Fruit fly (Drosophila melanogaster): Measurements from ENCODE around the gene Atg18b.

Atg18b gene

DNA sequence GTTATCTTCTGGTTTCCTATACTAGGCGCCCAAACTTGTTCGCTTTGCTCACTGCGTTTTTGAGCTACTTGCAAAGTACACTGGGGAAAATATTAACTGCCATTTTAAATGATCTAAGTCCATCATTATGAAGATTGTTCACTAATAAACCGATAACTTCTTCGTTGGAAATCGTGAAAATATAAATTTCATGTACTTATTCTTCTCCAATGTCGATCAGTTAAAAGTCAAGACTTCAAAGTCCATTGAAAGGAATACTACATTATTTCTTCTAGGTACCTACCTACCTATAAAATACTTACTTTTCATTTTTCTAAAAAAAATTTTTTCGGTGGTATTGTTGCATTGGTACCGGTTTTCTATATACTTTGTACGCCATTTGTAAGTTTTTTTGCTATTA is 26.3 kb upstream of the Atg18b start (continued):
- no peak for TF ChIP-seq Smox (GFP tag; optimal IDR thresholded peaks at IDR 0.05)
- no peak for TF ChIP-seq spab (GFP tag; optimal IDR thresholded peaks at IDR 0.05)
- no peak for TF ChIP-seq net (GFP tag; optimal IDR thresholded peaks at IDR 0.05)
- TF ChIP-seq CG11294 (GFP tag; IDR thresholded peaks at IDR 0.05): no peak
- TF ChIP-seq Sox15 (GFP tag; optimal IDR thresholded peaks at IDR 0.05): no peak
- TF ChIP-seq fd59A (GFP tag; optimal IDR thresholded peaks at IDR 0.05): no peak
- peak; percentile 44 for TF ChIP-seq OdsH (GFP tag; optimal IDR thresholded peaks at IDR 0.05)

DNA sequence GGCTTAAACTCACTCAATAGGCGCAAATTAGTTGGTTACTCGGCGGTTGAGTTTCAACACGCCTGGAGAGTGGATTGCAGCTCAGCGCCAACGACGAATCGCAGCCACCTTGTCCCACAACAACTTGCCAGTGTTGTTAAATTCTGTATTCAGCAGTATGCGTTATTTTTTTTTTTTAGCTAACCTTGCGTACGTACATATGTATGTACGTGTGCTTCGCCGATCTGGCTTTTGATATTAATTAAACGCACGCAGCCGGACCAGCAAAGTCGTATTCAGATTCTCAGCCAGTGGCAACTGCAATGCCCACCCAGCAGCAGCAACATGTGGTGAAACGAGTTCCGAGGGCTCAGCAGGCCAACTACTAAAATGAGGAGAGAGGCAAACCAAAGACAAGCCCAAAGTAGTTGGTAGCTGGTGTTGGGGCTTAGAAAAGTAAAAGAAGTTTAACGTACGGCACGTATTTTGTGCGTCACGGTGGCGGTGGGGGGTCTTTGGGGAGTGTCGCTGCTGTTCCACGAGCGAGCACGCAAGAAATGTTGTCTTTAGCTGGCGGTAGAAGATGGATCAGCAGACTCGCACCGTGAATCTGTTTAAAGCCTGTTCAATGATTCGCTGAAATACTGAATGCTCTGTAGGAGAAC is 24.8 kb upstream of the Atg18b start:
- TF ChIP-seq CG9139 (GFP tag; optimal IDR thresholded peaks at IDR 0.05): no peak
- TF ChIP-seq Eip78C (GFP tag): peak; percentile 43
- TF ChIP-seq Eip75B (GFP tag; optimal IDR thresholded peaks at IDR 0.05): peak; percentile 21
- no peak for TF ChIP-seq esn (GFP tag; optimal IDR thresholded peaks at IDR 0.05)
- no peak for TF ChIP-seq CG6854 (GFP tag; optimal IDR thresholded peaks at IDR 0.05)
- TF ChIP-seq CG8119 (GFP tag; IDR thresholded peaks at IDR 0.05): 0 out of 3 replicates have a peak, but pooled peaks have one; percentile 16
- peak in 1 of 2 experiments; percentile 85 for TF ChIP-seq ss (GFP tag; optimal IDR thresholded peaks at IDR 0.05)
- peak; percentile 42; the same call in 2 of the 3 replicates for TF ChIP-seq CG6163 (GFP tag; IDR thresholded peaks at IDR 0.05)
- TF ChIP-seq CG15336 (GFP tag; IDR thresholded peaks at IDR 0.05): 0 out of 2 replicates have a peak, but pooled peaks have one; percentile 17
- TF ChIP-seq CG6276 (GFP tag; optimal IDR thresholded peaks at IDR 0.05): no peak
- TF ChIP-seq salr (GFP tag; optimal IDR thresholded peaks at IDR 0.05): no peak
- TF ChIP-seq CG3919 (GFP tag; optimal IDR thresholded peaks at IDR 0.05): peak; percentile 31
- peak; percentile 37 for TF ChIP-seq CG1621 (tag; optimal IDR thresholded peaks at IDR 0.05)

DNA sequence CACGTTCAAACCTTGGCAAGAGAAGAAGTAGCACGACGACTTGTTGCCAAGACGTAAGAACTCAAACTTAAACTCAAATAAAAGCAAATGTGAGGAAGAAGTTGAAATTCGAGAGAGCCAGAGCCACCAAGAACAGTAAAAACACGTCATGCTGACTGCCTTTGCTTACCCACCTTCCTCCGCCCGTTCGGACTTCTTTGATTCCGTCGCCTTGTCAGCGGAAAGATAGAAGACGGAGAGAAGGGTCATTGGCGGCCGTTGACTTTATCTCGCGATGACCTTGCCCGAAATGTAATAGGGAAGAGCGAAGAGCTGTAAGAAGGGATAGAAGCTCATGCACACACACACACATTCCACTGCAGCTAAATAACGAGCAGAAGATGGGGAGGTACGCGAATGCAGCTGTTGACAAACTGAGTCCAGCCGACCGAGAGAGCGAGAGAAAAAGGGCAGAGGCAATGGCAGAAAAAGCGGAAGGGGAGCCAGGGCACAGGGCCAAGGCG is 23.6 kb upstream of the Atg18b start:
- TF ChIP-seq Eip75B (GFP tag; optimal IDR thresholded peaks at IDR 0.05) (peak; percentile 64), vri (GFP tag; optimal IDR thresholded peaks at IDR 0.05) (peak; percentile 20), net (GFP tag; optimal IDR thresholded peaks at IDR 0.05) (no peak), Gug (GFP tag; IDR thresholded peaks at IDR 0.05) (no peak), CG1621 (tag; optimal IDR thresholded peaks at IDR 0.05) (peak; percentile 60), CG6854 (GFP tag; optimal IDR thresholded peaks at IDR 0.05) (peak; percentile 62), svp (GFP tag) (peak; percentile 97), achi (GFP tag; optimal IDR thresholded peaks at IDR 0.05) (no peak), CG31627 (GFP tag; optimal IDR thresholded peaks at IDR 0.05) (no peak), CG6808 (GFP tag; optimal IDR thresholded peaks at IDR 0.05) (no peak), Lpt (GFP tag; optimal IDR thresholded peaks at IDR 0.05) (peak; percentile 58), Sox14 (GFP tag; optimal IDR thresholded peaks at IDR 0.05) (peak; percentile 37), CG8319 (GFP tag; optimal IDR thresholded peaks at IDR 0.05) (no peak), Hr39 (GFP tag; optimal IDR thresholded peaks at IDR 0.05) (peak; percentile 72), Hr38 (GFP tag; optimal IDR thresholded peaks at IDR 0.05) (no peak), ss (GFP tag; optimal IDR thresholded peaks at IDR 0.05) (peak in 1 of 2 experiments; percentile 39), Eip78C (GFP tag) (peak; percentile 69)

DNA sequence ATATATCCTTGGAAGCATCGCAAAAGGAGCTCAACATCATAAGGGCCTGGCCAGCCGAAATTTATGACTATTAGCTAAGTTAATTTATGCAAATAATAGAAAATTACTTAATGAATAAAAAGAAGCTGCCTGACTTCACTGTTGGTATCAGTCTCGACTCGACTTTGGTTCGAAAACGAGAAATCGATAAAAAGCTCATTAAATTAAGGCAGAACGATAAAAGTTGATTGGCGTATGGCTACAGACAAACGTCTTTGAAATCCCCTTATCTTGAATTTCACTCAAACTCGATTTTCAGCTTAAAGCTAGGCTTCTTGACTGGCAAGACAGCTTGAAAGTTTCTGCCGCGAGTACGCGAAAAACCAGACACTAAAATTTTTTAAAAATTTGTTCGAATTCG is 22.0 kb upstream of the Atg18b start:
- peak; percentile 12 for TF ChIP-seq Eip78C (GFP tag)
- no peak for TF ChIP-seq CG31627 (GFP tag; optimal IDR thresholded peaks at IDR 0.05)

DNA sequence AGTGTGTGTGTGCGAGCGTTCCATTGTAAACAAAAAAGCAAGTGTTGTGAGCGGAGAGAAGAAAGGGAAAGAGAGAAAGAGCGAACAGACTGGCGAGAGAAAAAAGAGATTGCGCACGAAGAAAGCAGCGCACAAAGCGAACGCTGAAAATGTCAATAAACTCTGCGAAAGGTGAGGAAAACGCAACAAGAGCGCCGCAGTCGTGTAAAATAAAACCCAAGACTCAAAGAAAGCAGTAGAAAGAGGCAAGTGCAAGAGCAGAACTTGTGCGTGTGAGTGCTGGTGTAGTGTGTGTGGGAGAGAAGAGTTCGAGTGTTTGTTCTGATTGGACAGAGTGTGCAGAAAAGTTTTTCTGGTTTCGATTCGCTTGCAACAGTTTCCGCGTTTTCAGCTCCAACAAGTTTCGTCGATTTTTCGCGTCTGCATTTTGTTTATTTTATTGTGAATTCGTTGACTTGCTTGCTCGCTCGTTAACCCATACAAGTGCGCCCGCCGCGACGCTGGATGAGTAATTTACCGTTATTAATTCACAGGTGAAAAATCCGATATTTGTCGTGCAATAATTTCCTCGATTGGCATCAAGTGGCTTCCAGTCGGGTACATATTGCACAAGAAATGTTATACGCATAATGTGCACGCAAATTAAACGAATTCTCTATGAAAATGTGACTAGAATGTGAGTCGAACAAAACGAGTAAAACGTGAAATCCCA is 17.5 kb upstream of the Atg18b start:
- TF ChIP-seq fkh (GFP tag; optimal IDR thresholded peaks at IDR 0.05) (peak; percentile 68), ss (GFP tag; optimal IDR thresholded peaks at IDR 0.05) (peak; percentile 12 to 65), CG16779 (tag; optimal IDR thresholded peaks at IDR 0.05) (peak; percentile 15), CG6276 (GFP tag; optimal IDR thresholded peaks at IDR 0.05) (peak; percentile 38), CG9139 (GFP tag; optimal IDR thresholded peaks at IDR 0.05) (peak; percentile 18), Lpt (GFP tag; optimal IDR thresholded peaks at IDR 0.05) (peak; percentile 75), Met (GFP tag; optimal IDR thresholded peaks at IDR 0.05) (peak; percentile 10), CG3919 (GFP tag; optimal IDR thresholded peaks at IDR 0.05) (peak; percentile 35), Eip93F (GFP tag; optimal IDR thresholded peaks at IDR 0.05) (no peak), Sox102F (GFP tag; optimal IDR thresholded peaks at IDR 0.05) (peak; percentile 33), topi (GFP tag; optimal IDR thresholded peaks at IDR 0.05) (no peak), Sox14 (GFP tag; optimal IDR thresholded peaks at IDR 0.05) (peak; percentile 46), Eip78C (GFP tag) (peak; percentile 84), achi (GFP tag; optimal IDR thresholded peaks at IDR 0.05) (no peak), dsx (GFP tag; optimal IDR thresholded peaks at IDR 0.05; ENCODE audit: poor library complexity, severe bottlenecking) (peak; percentile 24), CG8632 (GFP tag; optimal IDR thresholded peaks at IDR 0.05) (no peak), Eip75B (GFP tag; optimal IDR thresholded peaks at IDR 0.05) (peak; percentile 37), CG7368 (GFP tag; optimal IDR thresholded peaks at IDR 0.05) (no peak), fd85E (GFP tag; optimal IDR thresholded peaks at IDR 0.05) (peak; percentile 14)

Measured in whole organism, prepupa.